Worm (Caenorhabditis elegans) whole organism, late embryonic: ENCODE data around the gene C35B1.4.

ENCODE experiments used
- ceh-22 ChIP-seq: sonication (generic microtip); optimal IDR thresholded peaks from 2 replicates; lab custom pipeline; 2017; ENCODE audit warnings: missing biosample characterization, missing genetic modification characterization
- dmd-4 ChIP-seq: sonication (generic microtip); optimal IDR thresholded peaks from 2 replicates; lab custom pipeline; 2016; ENCODE audit warnings: borderline replicate concordance, missing genetic modification characterization, missing compliant biosample characterization
- hlh-15 ChIP-seq: sonication (generic microtip); optimal IDR thresholded peaks from 2 replicates; lab custom pipeline; 2016; ENCODE audit warnings: missing genetic modification characterization, missing compliant biosample characterization
- hlh-30 ChIP-seq: sonication (generic microtip); optimal IDR thresholded peaks from 2 replicates; lab custom pipeline; 2017; ENCODE audit warnings: antibody characterized with exemption, missing genetic modification characterization, missing compliant biosample characterization; ENCODE audit not compliant: insufficient read depth
- pqm-1 ChIP-seq: sonication (generic microtip); optimal IDR thresholded peaks from 2 replicates; lab custom pipeline; 2016; ENCODE audit warnings: missing genetic modification characterization, missing compliant biosample characterization
- rnt-1 ChIP-seq: sonication (generic microtip); optimal IDR thresholded peaks from 2 replicates; lab custom pipeline; 2016; ENCODE audit warnings: missing genetic modification characterization, missing compliant biosample characterization
- unc-55 ChIP-seq: sonication (generic microtip); optimal IDR thresholded peaks from 2 replicates; lab custom pipeline; 2017; ENCODE audit warnings: missing biosample characterization, missing genetic modification reagents, missing genetic modification characterization

ce11 chrIV:4082599-4082998 is 3.0 kb downstream of the C35B1.4 start:
- TF ChIP-seq unc-55 (GFP tag; lab: Kevin White, UChicago) = no peak
- no peak for TF ChIP-seq ceh-22 (tag; lab: Kevin White, UChicago)
- no peak for TF ChIP-seq pqm-1 (tag; lab: Kevin White, UChicago)
- TF ChIP-seq dmd-4 (tag; lab: Kevin White, UChicago) = no peak
- no peak for TF ChIP-seq rnt-1 (tag; lab: Kevin White, UChicago)
- TF ChIP-seq hlh-30 (tag; lab: Kevin White, UChicago) = no peak
- TF ChIP-seq hlh-15 (tag; lab: Kevin White, UChicago) = no peak
